Worm (Caenorhabditis elegans): ENCODE measurements around the gene mob-1.

mob-1 gene

ce11 chrIV:11859995-11860605, at the start of gene mob-1:
TSS of gene mob-1 (plus strand) at chrIV:11860555.
- peak; percentile 54 for TF ChIP-seq ama-1 (optimal IDR thresholded peaks at IDR 0.05)
- no peak for TF ChIP-seq nhr-237 (tag; optimal IDR thresholded peaks at IDR 0.05)
- TF ChIP-seq nhr-23 (tag; optimal IDR thresholded peaks at IDR 0.05) = peak; percentile 5
- TF ChIP-seq pqm-1 (tag; optimal IDR thresholded peaks at IDR 0.05) = no peak
- peak; percentile 25 for TF ChIP-seq pha-4 (tag; optimal IDR thresholded peaks at IDR 0.05)
- no peak for TF ChIP-seq ceh-82 (tag; optimal IDR thresholded peaks at IDR 0.05)
- no peak for TF ChIP-seq nhr-67 (tag; optimal IDR thresholded peaks at IDR 0.05)

ce11 chrIV:11812017-11812416, 48.3 kb upstream of the mob-1 start:
- TF ChIP-seq nhr-23 (tag; optimal IDR thresholded peaks at IDR 0.05) = peak; percentile 41
- no peak for TF ChIP-seq nhr-11 (tag; optimal IDR thresholded peaks at IDR 0.05)
- TF ChIP-seq daf-12 (tag; optimal IDR thresholded peaks at IDR 0.05) = no peak

ce11 chrIV:11813901-11814300, 46.5 kb upstream of the mob-1 start, which contains the start of gene M117.1:
TSS of gene M117.1 (plus strand) at chrIV:11814247.
- TF ChIP-seq nhr-67 (tag; optimal IDR thresholded peaks at IDR 0.05) (no peak), ama-1 (optimal IDR thresholded peaks at IDR 0.05) (no peak), elt-2 (tag; optimal IDR thresholded peaks at IDR 0.05) (no peak), unc-39 (tag; optimal IDR thresholded peaks at IDR 0.05) (no peak), ztf-11 (tag; optimal IDR thresholded peaks at IDR 0.05) (no peak), sea-2 (GFP tag; optimal IDR thresholded peaks at IDR 0.05) (no peak), ztf-4 (tag; optimal IDR thresholded peaks at IDR 0.05) (no peak), pqm-1 (tag; optimal IDR thresholded peaks at IDR 0.05) (no peak), tbx-2 (tag; optimal IDR thresholded peaks at IDR 0.05) (no peak), nhr-43 (tag; optimal IDR thresholded peaks at IDR 0.05; ENCODE audit: poor library complexity, severe bottlenecking) (no peak), lin-15B (tag; optimal IDR thresholded peaks at IDR 0.05) (no peak)

- TF ChIP-seq ztf-4 (tag; optimal IDR thresholded peaks at IDR 0.05) = no peak
- TF ChIP-seq fkh-2 (tag; optimal IDR thresholded peaks at IDR 0.05) = no peak
- no peak for TF ChIP-seq aly-2 (tag; optimal IDR thresholded peaks at IDR 0.05)
- TF ChIP-seq skn-1 (tag; optimal IDR thresholded peaks at IDR 0.05) = no peak
- TF ChIP-seq nfya-1 (tag; optimal IDR thresholded peaks at IDR 0.05; ENCODE audit: insufficient read depth) = no peak
- no peak for TF ChIP-seq lin-15B (tag; optimal IDR thresholded peaks at IDR 0.05)
- TF ChIP-seq mml-1 (tag; optimal IDR thresholded peaks at IDR 0.05) = no peak
- no peak for TF ChIP-seq elt-1 (tag; optimal IDR thresholded peaks at IDR 0.05)
- no peak for TF ChIP-seq ceh-82 (tag; optimal IDR thresholded peaks at IDR 0.05)
- TF ChIP-seq sea-2 (GFP tag; optimal IDR thresholded peaks at IDR 0.05) = no peak
- TF ChIP-seq tbx-2 (tag; optimal IDR thresholded peaks at IDR 0.05) = no peak
- TF ChIP-seq fos-1 (tag; optimal IDR thresholded peaks at IDR 0.05) = no peak
- no peak for TF ChIP-seq ztf-11 (tag; optimal IDR thresholded peaks at IDR 0.05)
- peak; percentile 25 for TF ChIP-seq nhr-25 (tag; optimal IDR thresholded peaks at IDR 0.05)
- no peak for TF ChIP-seq lsy-12 (tag; optimal IDR thresholded peaks at IDR 0.05)
- TF ChIP-seq nhr-77 (tag; optimal IDR thresholded peaks at IDR 0.05) = no peak
- TF ChIP-seq ceh-9 (tag; optimal IDR thresholded peaks at IDR 0.05) = no peak
- TF ChIP-seq elt-2 (tag; optimal IDR thresholded peaks at IDR 0.05) = peak; percentile 0
- TF ChIP-seq hmg-11 (tag; optimal IDR thresholded peaks at IDR 0.05) = no peak
- peak; percentile 88 for TF ChIP-seq ama-1 (optimal IDR thresholded peaks at IDR 0.05)
- peak; percentile 28 for TF ChIP-seq nhr-11 (tag; optimal IDR thresholded peaks at IDR 0.05)
- no peak for TF ChIP-seq nhr-43 (tag; optimal IDR thresholded peaks at IDR 0.05; ENCODE audit: poor library complexity, severe bottlenecking)
- TF ChIP-seq snpc-4 (tag; optimal IDR thresholded peaks at IDR 0.05) = no peak
- no peak for TF ChIP-seq R02D3.7 (tag; optimal IDR thresholded peaks at IDR 0.05)
- no peak for TF ChIP-seq zag-1 (tag; optimal IDR thresholded peaks at IDR 0.05)
- TF ChIP-seq nhr-23 (tag; optimal IDR thresholded peaks at IDR 0.05) = no peak
- TF ChIP-seq ceh-16 (tag; optimal IDR thresholded peaks at IDR 0.05) = no peak
Measured at ce11 chrIV:11820067-11820913, 40.1 kb upstream of the mob-1 start.

All from whole organism, L3 larva.